1 fruit fly cellular context compared by ENCODE assay signal in the genomic region with DNA sequence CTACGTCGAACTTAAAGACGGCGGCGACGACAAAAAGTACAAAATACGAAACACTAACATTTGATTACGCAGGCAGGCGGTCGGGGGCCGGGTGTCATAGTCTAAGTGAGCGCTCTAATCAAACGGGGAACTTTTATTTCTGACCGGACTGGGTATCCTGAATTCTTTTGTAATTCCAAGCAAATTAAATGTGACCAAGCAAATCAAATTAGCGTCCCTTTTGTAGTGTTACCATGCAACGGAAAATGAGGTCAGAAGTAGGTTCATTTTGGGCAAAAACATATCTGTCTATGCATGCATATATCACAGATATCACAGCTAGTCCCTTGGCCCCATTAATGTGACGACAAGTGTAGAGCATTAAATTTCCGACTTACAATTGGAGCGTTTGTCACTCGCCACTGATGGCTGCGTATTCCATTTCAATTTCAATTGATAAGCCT.
TF ChIP-seq lines count a peak whose summit lies in the region.

No protein-coding gene starts in this region.

TF ChIP-seq in whole organism, embryonic, 481 proteins besides CTCF, POLR2A, EP300 and RAD21 (continued from another document):
- TF ChIP-seq tap (tag; optimal IDR thresholded peaks at IDR 0.05; lab: Kevin White, UChicago) = no peak
- peak; percentile 25 for TF ChIP-seq Meics (GFP tag; optimal IDR thresholded peaks at IDR 0.05; lab: Kevin White, UChicago)
- TF ChIP-seq CG12769 (tag; optimal IDR thresholded peaks at IDR 0.05; lab: Kevin White, UChicago) = peak; percentile 15
- TF ChIP-seq Ets65A (GFP tag; lab: Kevin White, UChicago) = peak; percentile 57
- no peak for TF ChIP-seq tx (GFP tag; optimal IDR thresholded peaks at IDR 0.05; lab: Kevin White, UChicago)
- TF ChIP-seq Med (GFP tag; lab: Kevin White, UChicago) = peak; percentile 16
- TF ChIP-seq CG1233 (GFP tag; optimal IDR thresholded peaks at IDR 0.05; lab: Kevin White, UChicago) = no peak
- TF ChIP-seq exex (tag; optimal IDR thresholded peaks at IDR 0.05; lab: Kevin White, UChicago) = peak; percentile 47
- no peak for TF ChIP-seq Atf3 (GFP tag; optimal IDR thresholded peaks at IDR 0.05; lab: Kevin White, UChicago)
- TF ChIP-seq MTF-1 (GFP tag; optimal IDR thresholded peaks at IDR 0.05; lab: Kevin White, UChicago; ENCODE audit: borderline replicate concordance) = no peak
- TF ChIP-seq CG10543 (GFP tag; optimal IDR thresholded peaks at IDR 0.05; lab: Kevin White, UChicago) = peak; percentile 55
- no peak for TF ChIP-seq CG2129 (GFP tag; IDR thresholded peaks at IDR 0.05; lab: Robert Waterston, UW; ENCODE audit: partially characterized antibody)
- TF ChIP-seq CG9932 (GFP tag; IDR thresholded peaks at IDR 0.05; lab: Robert Waterston, UW) = 0 out of 2 replicates have a peak, but pooled peaks have one; percentile 27
- TF ChIP-seq kni (GFP tag; optimal IDR thresholded peaks at IDR 0.05; lab: Kevin White, UChicago) = no peak
- TF ChIP-seq CG6654 (GFP tag; optimal IDR thresholded peaks at IDR 0.05; lab: Kevin White, UChicago) = no peak
- peak; percentile 43 for TF ChIP-seq CG2120 (GFP tag; optimal IDR thresholded peaks at IDR 0.05; lab: Kevin White, UChicago)
- TF ChIP-seq D19A (tag; optimal IDR thresholded peaks at IDR 0.05; lab: Kevin White, UChicago) = peak; percentile 88
- peak; percentile 45 for TF ChIP-seq lab (GFP tag; optimal IDR thresholded peaks at IDR 0.05; lab: Kevin White, UChicago)
- peak; percentile 10 for TF ChIP-seq sug (tag; optimal IDR thresholded peaks at IDR 0.05; lab: Kevin White, UChicago)
- TF ChIP-seq CG6791 (GFP tag; IDR thresholded peaks at IDR 0.05; lab: Robert Waterston, UW; ENCODE audit: partially characterized antibody) = no peak
- peak; percentile 66 for TF ChIP-seq CG34376 (GFP tag; optimal IDR thresholded peaks at IDR 0.05; lab: Kevin White, UChicago)
- peak; percentile 36 for TF ChIP-seq CG18599 (GFP tag; optimal IDR thresholded peaks at IDR 0.05; lab: Kevin White, UChicago)
- no peak for TF ChIP-seq CG32767 (GFP tag; IDR thresholded peaks at IDR 0.05; lab: Robert Waterston, UW)
- TF ChIP-seq CG10321 (GFP tag; IDR thresholded peaks at IDR 0.05; lab: Robert Waterston, UW) = no peak
- TF ChIP-seq crp (GFP tag; optimal IDR thresholded peaks at IDR 0.05; lab: Kevin White, UChicago) = no peak
- no peak for TF ChIP-seq CG5245 (GFP tag; optimal IDR thresholded peaks at IDR 0.05; lab: Kevin White, UChicago)
- TF ChIP-seq lola (GFP tag; optimal IDR thresholded peaks at IDR 0.05; lab: Kevin White, UChicago) = no peak
- TF ChIP-seq HHEX (GFP tag; optimal IDR thresholded peaks at IDR 0.05; lab: Kevin White, UChicago) = peak; percentile 29
- no peak for TF ChIP-seq CG4854 (GFP tag; optimal IDR thresholded peaks at IDR 0.05; lab: Kevin White, UChicago)
- TF ChIP-seq CG13894 (tag; optimal IDR thresholded peaks at IDR 0.05; lab: Kevin White, UChicago) = no peak
- TF ChIP-seq eve (GFP tag; optimal IDR thresholded peaks at IDR 0.05; lab: Kevin White, UChicago) = peak in 1 of 2 experiments; percentile 59
TF ChIP-seq in whole organism, embryonic: peak in this region for 26.
